Fruit fly (Drosophila melanogaster) whole organism: Measurements from ENCODE around the gene CG1273.

Experiments used
- CG8478 ChIP-seq: fragments of >200 bp; optimal IDR thresholded peaks from 2 replicates; lab custom pipeline; 2018; ENCODE audit warnings: inconsistent platforms
- Dll ChIP-seq: fragments of >200 bp; optimal IDR thresholded peaks from 2 replicates; lab custom pipeline; 2017
- EcR ChIP-seq, 2 experiments: fragments of >200 bp; optimal IDR thresholded peaks; 2 replicates each; lab custom pipeline; 2017; ENCODE audit warnings: missing biosample characterization in 2 of 2, missing genetic modification characterization in 2 of 2, missing genetic modification reagents in 2 of 2
- pan ChIP-seq: fragments of >200 bp; optimal IDR thresholded peaks from 2 replicates; lab custom pipeline; 2017
- psq ChIP-seq: fragments of >200 bp; optimal IDR thresholded peaks from 2 replicates; lab custom pipeline; 2017
- usp ChIP-seq: fragments of >200 bp; optimal IDR thresholded peaks from 2 replicates; lab custom pipeline; 2017; ENCODE audit warnings: missing biosample characterization, missing genetic modification characterization, mixed read lengths

Gene CG1273

DNA sequence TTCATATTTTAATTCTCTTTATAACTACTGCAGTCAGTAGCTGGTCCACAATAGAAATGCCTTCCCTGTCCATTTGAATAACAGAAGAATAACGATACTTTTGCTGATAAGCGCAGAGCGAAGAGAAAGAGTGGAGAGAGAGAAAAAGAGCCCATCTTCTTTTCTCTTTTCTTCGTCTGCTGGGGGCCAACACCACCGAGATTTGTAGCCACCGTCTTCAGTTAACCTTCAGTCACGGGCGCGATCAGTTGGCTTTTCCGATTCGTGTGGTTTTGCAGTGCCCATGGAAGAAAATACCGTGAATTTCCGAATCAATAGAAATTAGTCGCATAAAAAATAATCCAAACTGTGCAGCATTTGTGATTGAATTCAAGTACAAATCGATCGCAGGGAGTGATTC, at the start of gene CG1273:
CG1273 (plus strand) TSS at position 218 of the 400 bp plus-strand sequence.
- TF ChIP-seq EcR (GFP tag; optimal IDR thresholded peaks at IDR 0.05; lab: Kevin White, UChicago) (no peak), CG8478 (lab: Kevin White, UChicago) (no peak), Dll (lab: Kevin White, UChicago) (no peak), pan (lab: Kevin White, UChicago) (no peak), usp (GFP tag; lab: Kevin White, UChicago) (no peak), psq (lab: Kevin White, UChicago) (no peak)

DNA sequence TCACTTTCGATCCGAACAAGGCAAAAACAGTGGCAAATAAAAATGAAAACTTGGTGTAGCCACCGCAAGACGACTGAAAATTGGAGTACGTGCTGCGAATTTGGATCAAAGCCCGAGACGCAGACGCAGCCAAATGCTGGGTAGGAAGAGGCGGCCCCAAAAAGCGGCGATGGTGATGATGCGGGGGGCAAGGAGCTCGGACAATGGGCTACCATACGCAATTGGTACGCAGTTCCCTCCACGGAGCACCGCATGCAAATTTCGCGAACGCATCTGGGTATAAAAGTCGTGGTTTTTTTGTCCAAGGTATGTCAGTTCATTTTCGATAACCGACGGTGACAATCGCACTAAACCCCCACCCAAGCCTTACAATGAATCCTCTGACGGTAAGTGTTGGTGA, 48.4 kb upstream of the CG1273 start, which contains the start of gene Cpr64Ad:
Cpr64Ad (plus strand) TSS at position 301 of the 400 bp plus-strand sequence.
- TF ChIP-seq usp (GFP tag; lab: Kevin White, UChicago): no peak
- no peak for TF ChIP-seq psq (lab: Kevin White, UChicago)
- no peak for TF ChIP-seq EcR (GFP tag; optimal IDR thresholded peaks at IDR 0.05; lab: Kevin White, UChicago)
- TF ChIP-seq pan (lab: Kevin White, UChicago): no peak
- TF ChIP-seq Dll (lab: Kevin White, UChicago): no peak
- no peak for TF ChIP-seq CG8478 (lab: Kevin White, UChicago)

DNA sequence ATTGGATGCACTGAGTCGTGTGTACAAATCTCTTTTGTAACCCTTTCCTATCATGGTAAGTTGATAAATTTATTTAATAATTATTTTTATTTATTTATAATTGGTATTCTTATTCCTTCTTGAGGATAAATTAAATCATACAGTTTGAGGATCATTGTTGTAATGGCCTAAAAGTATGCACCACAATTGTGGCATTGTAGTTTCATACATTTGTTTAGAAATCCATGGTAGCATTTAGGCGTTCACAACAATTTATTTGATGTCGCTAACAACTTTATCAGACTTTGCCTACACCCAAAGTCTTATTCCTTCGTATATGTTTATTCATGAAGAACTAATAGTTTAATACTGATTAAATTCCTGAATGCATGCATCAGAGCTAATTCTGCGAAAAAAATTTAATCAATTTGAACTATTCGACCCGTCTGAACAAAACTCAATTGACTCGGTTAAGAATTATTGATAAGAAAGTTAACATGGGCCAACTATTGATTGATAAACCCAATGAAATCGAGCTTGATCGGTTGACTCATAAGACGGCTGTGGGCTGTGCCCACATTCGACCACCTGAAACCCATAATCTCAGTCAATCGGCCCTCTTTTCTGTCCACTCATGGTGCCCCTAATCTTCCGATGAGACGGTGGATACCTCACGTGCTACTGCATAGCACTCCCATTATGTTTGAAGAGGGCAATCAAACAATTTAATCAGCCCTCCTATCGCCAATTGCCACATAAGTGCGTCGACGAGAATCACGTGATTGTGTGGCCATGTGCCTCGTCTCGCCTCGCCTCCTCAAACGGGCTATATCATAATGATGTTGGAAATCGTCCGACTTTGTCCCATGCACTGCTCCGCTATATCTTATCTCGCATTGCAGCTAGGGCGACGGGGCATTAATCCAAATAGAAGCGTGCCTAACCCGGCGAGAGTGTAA, 44.0 kb upstream of the CG1273 start:
- TF ChIP-seq CG8478 (lab: Kevin White, UChicago) (no peak), EcR (GFP tag; optimal IDR thresholded peaks at IDR 0.05; lab: Kevin White, UChicago) (no peak), pan (lab: Kevin White, UChicago) (no peak), Dll (lab: Kevin White, UChicago) (no peak), usp (GFP tag; lab: Kevin White, UChicago) (no peak), psq (lab: Kevin White, UChicago) (no peak)

DNA sequence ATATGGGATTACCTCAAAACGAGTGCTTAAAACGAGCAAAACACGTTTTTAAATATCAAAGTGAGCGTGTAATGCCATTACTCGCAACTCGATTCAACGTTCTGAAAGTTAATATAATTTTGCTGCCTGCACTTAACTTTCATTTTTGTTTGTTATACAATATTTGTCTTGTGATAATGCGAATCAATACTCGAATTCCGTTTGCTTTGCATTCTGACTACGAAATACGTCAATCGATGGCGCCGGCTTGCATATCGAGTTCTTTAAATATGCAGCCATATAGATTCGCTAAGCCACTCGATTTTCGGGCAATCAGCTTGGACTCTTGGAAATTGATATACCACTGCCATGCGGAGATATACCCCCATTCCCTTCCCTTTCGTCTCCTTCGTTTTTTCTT, 42.8 kb upstream of the CG1273 start:
- TF ChIP-seq CG8478 (lab: Kevin White, UChicago): no peak
- no peak for TF ChIP-seq psq (lab: Kevin White, UChicago)
- TF ChIP-seq EcR (GFP tag; optimal IDR thresholded peaks at IDR 0.05; lab: Kevin White, UChicago): no peak
- no peak for TF ChIP-seq usp (GFP tag; lab: Kevin White, UChicago)
- no peak for TF ChIP-seq Dll (lab: Kevin White, UChicago)
- TF ChIP-seq pan (lab: Kevin White, UChicago): no peak

DNA sequence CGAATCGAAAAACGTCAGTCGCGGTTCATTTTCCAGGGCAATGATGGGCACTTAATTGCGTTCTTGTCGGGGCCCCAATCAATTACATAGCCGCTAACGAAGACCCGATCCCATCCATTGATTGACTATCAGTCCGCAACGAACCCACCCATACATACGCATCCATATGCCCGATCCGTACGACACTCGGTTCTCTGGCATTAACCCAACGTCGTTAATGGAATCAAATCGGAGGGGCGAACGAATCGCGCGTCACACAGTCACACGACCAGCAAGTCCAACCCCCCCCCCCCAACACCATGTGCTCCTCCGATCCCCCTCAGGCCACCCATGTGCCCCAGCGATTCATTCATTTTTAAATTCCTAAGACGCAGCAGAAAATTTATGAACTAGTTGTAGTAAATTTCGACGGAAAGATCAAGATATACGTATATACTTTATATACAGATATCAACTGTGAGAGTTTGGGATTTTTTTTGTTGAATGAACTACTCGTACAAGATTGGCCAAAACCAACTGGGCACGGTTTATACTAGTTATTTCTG, 42.2 kb upstream of the CG1273 start:
- TF ChIP-seq Dll (lab: Kevin White, UChicago) (no peak), pan (lab: Kevin White, UChicago) (no peak), psq (lab: Kevin White, UChicago) (no peak), usp (GFP tag; lab: Kevin White, UChicago) (no peak), EcR (GFP tag; optimal IDR thresholded peaks at IDR 0.05; lab: Kevin White, UChicago) (no peak), CG8478 (lab: Kevin White, UChicago) (no peak)

DNA sequence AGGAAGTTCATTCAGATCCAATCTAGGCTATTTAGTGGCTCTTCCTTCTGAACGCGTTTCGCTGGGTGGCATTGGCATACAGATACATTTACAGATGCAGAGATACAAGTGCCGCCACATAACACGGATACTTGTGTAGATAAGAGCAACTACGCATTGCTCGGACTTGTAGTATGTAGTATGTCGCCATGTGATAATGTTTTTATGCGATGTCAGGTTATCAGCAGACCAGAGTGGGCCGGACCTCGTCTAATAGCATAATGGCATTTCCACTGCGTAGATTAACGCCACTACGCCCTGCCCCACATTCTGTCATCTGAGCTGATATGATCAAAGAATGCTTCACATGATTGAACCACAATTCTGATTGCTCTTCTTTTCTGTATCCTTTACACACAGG, 41.7 kb upstream of the CG1273 start:
- TF ChIP-seq psq (lab: Kevin White, UChicago) (no peak), usp (GFP tag; lab: Kevin White, UChicago) (no peak), EcR (GFP tag; optimal IDR thresholded peaks at IDR 0.05; lab: Kevin White, UChicago) (no peak), Dll (lab: Kevin White, UChicago) (no peak), CG8478 (lab: Kevin White, UChicago) (no peak), pan (lab: Kevin White, UChicago) (no peak)

DNA sequence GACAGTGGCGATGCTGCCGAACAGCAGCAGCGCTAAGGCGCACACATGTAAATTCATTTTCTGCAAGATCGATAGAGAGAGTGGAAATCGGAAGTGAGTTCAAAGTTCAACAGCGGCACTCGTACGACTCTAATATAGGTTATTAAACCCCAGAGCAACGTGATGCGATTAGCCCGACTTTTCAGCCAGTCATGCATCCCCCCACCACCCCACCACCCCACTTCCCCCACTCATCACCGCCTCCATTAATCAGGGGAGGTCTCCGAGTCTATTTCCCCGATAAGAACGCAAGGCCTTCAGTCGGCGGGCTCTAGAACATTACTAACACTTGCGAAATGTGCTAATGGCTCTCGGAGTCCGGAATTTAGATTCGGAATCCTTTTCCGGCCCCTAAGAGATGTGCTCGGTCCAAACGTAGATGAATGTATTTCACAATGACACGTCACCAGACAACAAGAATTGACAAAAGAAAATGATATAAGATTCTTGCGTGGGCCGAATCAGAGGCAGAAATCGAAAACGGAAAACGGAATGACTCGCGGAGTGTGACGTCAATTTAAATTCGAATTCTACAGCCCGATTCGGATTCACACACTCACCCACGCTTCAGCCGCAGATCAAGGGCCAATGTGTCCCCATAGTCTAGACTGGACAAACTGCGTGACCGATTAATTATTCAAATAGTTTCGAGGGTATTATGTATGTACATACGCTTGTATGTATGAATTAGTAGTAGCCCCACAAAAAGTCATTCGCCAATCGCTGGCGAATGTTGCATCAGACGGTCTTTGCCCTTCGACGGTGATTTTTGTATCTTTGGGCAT, 37.7 kb upstream of the CG1273 start:
- TF ChIP-seq pan (lab: Kevin White, UChicago) (no peak), Dll (lab: Kevin White, UChicago) (no peak), psq (lab: Kevin White, UChicago) (no peak), EcR (GFP tag; optimal IDR thresholded peaks at IDR 0.05; lab: Kevin White, UChicago) (no peak), CG8478 (lab: Kevin White, UChicago) (no peak), usp (GFP tag; lab: Kevin White, UChicago) (no peak)

DNA sequence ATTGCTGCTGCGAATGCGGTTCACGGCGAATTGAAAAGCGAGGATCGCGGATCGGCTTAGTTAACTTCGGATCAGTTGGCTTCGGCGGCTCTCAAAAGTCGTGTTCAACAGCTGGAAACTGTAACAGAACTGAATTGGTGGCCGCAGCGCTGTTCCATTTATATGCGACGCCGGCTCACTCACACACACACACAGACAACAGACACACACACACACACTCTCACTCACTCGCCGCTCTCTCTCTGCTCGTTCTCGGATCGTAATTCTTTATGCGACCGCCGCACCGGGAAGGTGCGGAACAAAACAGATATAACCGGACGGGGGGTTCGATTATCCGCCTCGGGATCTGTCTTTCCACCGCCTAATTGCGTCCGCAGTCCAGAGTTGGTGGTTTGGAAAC, 36.4 kb upstream of the CG1273 start, which contains the start of gene CG46460:
CG46460 (minus strand) TSS at position 139 of the 400 bp plus-strand sequence.
- TF ChIP-seq Dll (lab: Kevin White, UChicago) (peak; percentile 70), CG8478 (lab: Kevin White, UChicago) (peak; percentile 15), usp (GFP tag; lab: Kevin White, UChicago) (no peak)

DNA sequence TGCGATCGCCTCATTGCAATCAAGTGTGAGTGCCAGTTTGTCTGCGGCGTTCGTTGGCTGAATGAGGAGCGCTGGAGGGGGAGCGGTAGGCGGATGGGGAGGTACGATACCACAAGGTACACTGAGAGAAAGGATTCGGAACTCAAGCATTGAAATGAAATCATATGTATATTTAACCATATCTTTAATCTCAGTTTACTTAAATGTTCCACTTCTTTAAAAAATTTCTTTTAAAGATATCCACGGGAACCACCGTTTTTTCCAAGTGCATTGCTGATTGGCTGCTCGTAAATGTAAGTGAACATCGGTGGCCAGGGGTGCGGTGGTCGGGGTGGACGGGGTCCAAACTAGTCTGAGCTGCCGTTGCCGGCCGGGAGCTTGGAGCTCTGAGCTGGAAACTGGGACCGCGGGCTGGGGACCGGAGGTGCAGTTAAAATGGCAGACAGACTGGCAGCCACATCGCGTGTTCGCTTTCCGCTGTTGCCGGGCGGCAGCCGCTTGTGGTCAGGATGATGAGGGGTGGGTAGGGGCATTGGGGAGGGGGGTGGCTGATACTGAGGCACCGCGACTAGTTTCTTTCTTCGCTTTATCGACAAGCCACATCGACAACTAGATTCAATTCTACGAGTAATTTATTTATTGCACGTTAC, 35.2 kb upstream of the CG1273 start:
- TF ChIP-seq CG8478 (lab: Kevin White, UChicago): no peak
- peak; percentile 5 for TF ChIP-seq Dll (lab: Kevin White, UChicago)

DNA sequence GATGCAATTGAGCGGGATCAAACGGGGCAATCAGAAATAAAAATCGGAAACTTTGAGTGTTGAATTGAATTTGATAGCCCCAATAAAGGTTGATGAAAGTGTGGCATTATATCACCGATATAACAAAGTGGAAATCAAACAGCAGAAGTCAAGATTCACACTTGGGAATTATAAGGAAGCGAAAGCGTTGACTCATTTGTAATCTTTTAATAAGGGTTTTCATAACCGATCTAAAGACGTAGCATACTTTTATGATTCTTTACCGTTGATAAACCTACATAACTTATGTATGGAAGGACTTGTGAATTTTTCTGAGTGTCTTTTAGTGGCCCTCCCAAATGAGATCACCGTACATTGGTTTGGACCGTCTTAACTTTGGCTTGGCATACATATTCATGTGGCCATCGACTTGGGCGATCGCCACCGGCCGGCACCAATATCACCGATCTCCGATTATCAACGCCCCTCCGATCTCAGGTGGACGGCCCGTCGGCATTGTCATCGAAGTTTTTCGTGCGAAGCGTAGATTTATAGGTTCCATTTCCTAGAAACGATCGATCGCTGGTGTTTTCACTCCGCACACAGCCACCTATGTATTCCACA, 34.1 kb upstream of the CG1273 start:
- TF ChIP-seq usp (GFP tag; lab: Kevin White, UChicago): no peak
- TF ChIP-seq pan (lab: Kevin White, UChicago): no peak
- TF ChIP-seq CG8478 (lab: Kevin White, UChicago): no peak
- TF ChIP-seq Dll (lab: Kevin White, UChicago): no peak
- no peak for TF ChIP-seq EcR (GFP tag; optimal IDR thresholded peaks at IDR 0.05; lab: Kevin White, UChicago)
- TF ChIP-seq psq (lab: Kevin White, UChicago): no peak
